Fruit fly (Drosophila melanogaster): ENCODE data around the gene AgmNAT.

dm6 chrX:5847544-5847943 is 31.9 kb upstream of the AgmNAT start:
- TF ChIP-seq CG11617 (GFP tag; optimal IDR thresholded peaks at IDR 0.05), result no peak
- no peak for TF ChIP-seq Mnt (GFP tag; optimal IDR thresholded peaks at IDR 0.05)
- no peak for TF ChIP-seq cic (GFP tag; optimal IDR thresholded peaks at IDR 0.05)
- TF ChIP-seq kay (GFP tag; ENCODE audit: borderline replicate concordance), result no peak
- no peak for TF ChIP-seq CG14711 (tag; optimal IDR thresholded peaks at IDR 0.05)
- no peak for TF ChIP-seq ovo (GFP tag; optimal IDR thresholded peaks at IDR 0.05)
- TF ChIP-seq tj (GFP tag; optimal IDR thresholded peaks at IDR 0.05), result no peak
